Fruit fly (Drosophila melanogaster): ENCODE measurements around the gene Socs16D.

dm6 chrX:17830644-17831043 is 3.3 kb upstream of the Socs16D start, which contains the start of gene CG6398:
- no peak for TF ChIP-seq sage (GFP tag; optimal IDR thresholded peaks at IDR 0.05)
- TF ChIP-seq rgr (GFP tag; optimal IDR thresholded peaks at IDR 0.05): peak; percentile 25
- TF ChIP-seq Rel (GFP tag; optimal IDR thresholded peaks at IDR 0.05): no peak
- no peak for TF ChIP-seq Rel (tag; optimal IDR thresholded peaks at IDR 0.05)
- TF ChIP-seq dsf (GFP tag; optimal IDR thresholded peaks at IDR 0.05; ENCODE audit: borderline replicate concordance): no peak
- peak; percentile 3 for TF ChIP-seq Hr83 (GFP tag; optimal IDR thresholded peaks at IDR 0.05; ENCODE audit: poor library complexity, severe bottlenecking)
- peak; percentile 51 for TF ChIP-seq psq (GFP tag; optimal IDR thresholded peaks at IDR 0.05)
- TF ChIP-seq Vsx2 (GFP tag; optimal IDR thresholded peaks at IDR 0.05; ENCODE audit: partially characterized antibody): peak; percentile 72
- no peak for TF ChIP-seq Dfd (GFP tag; optimal IDR thresholded peaks at IDR 0.05)
- TF ChIP-seq woc (GFP tag; optimal IDR thresholded peaks at IDR 0.05): peak; percentile 30
- TF ChIP-seq h (GFP tag; optimal IDR thresholded peaks at IDR 0.05): no peak
- TF ChIP-seq pan (optimal IDR thresholded peaks at IDR 0.05): no peak
